Worm (Caenorhabditis elegans) whole organism, L3 larva: Measurements from ENCODE around the gene Y55B1AR.2.

ENCODE experiments used
- aly-2 ChIP-seq: fragments of 150-350 bp; optimal IDR thresholded peaks from 2 replicates; lab custom pipeline; 2014; ENCODE audit warnings: missing biosample characterization, missing genetic modification characterization
- ama-1 ChIP-seq: fragments of 150-350 bp; optimal IDR thresholded peaks from 2 replicates; lab custom pipeline; 2018
- ceh-16 ChIP-seq: sonication (generic microtip); optimal IDR thresholded peaks from 2 replicates; lab custom pipeline; 2017; ENCODE audit warnings: missing biosample characterization, missing genetic modification characterization
- egl-27 ChIP-seq: sonication (generic microtip); optimal IDR thresholded peaks from 4 replicates; lab custom pipeline; 2017; ENCODE audit warnings: missing biosample characterization, missing genetic modification reagents, missing genetic modification characterization
- hmg-11 ChIP-seq: sonication (generic microtip); optimal IDR thresholded peaks from 2 replicates; lab custom pipeline; 2016; ENCODE audit warnings: missing genetic modification characterization, missing compliant biosample characterization
- mdl-1 ChIP-seq: fragments of 150-350 bp; optimal IDR thresholded peaks from 2 replicates; lab custom pipeline; 2014; ENCODE audit warnings: missing biosample characterization, missing genetic modification characterization
- nhr-23 ChIP-seq: fragments of 150-350 bp; optimal IDR thresholded peaks from 2 replicates; lab custom pipeline; 2014; ENCODE audit warnings: missing biosample characterization, missing genetic modification reagents, missing genetic modification characterization
- nhr-25 ChIP-seq: sonication (generic microtip); optimal IDR thresholded peaks from 2 replicates; lab custom pipeline; 2017; ENCODE audit warnings: missing biosample characterization, missing genetic modification characterization
- pqm-1 ChIP-seq: fragments of 150-350 bp; optimal IDR thresholded peaks from 2 replicates; lab custom pipeline; 2017; ENCODE audit warnings: missing biosample characterization, missing genetic modification characterization, inconsistent platforms
- tbx-2 ChIP-seq: sonication (generic microtip); optimal IDR thresholded peaks from 2 replicates; lab custom pipeline; 2016; ENCODE audit warnings: mild to moderate bottlenecking, missing genetic modification characterization, missing compliant biosample characterization
- unc-39 ChIP-seq: sonication (generic microtip); optimal IDR thresholded peaks from 4 replicates; lab custom pipeline; 2017; ENCODE audit warnings: missing biosample characterization, missing genetic modification characterization
- ztf-11 ChIP-seq: fragments of 150-350 bp; optimal IDR thresholded peaks from 2 replicates; lab custom pipeline; 2014; ENCODE audit warnings: missing biosample characterization, missing genetic modification characterization

ce11 chrIII:577467-577866 is 21.1 kb downstream of the Y55B1AR.2 start, which contains the start of gene gtf-2H5:
- no peak for TF ChIP-seq mdl-1 (tag; lab: Kevin White, UChicago)
- TF ChIP-seq nhr-25: no peak
- TF ChIP-seq tbx-2 (tag; lab: Kevin White, UChicago): no peak
- no peak for TF ChIP-seq aly-2
- no peak for TF ChIP-seq ama-1 (lab: Kevin White, UChicago)
- no peak for TF ChIP-seq unc-39
- TF ChIP-seq pqm-1 (tag; lab: Kevin White, UChicago): no peak
- TF ChIP-seq ceh-16 (tag; lab: Kevin White, UChicago): no peak
- TF ChIP-seq nhr-23 (tag; lab: Kevin White, UChicago): no peak
- TF ChIP-seq ztf-11: no peak
- TF ChIP-seq egl-27 (tag; lab: Kevin White, UChicago): no peak
- TF ChIP-seq hmg-11 (tag; lab: Kevin White, UChicago): no peak
